Worm (Caenorhabditis elegans): ENCODE data around the gene Y69A2AR.50.

DNA sequence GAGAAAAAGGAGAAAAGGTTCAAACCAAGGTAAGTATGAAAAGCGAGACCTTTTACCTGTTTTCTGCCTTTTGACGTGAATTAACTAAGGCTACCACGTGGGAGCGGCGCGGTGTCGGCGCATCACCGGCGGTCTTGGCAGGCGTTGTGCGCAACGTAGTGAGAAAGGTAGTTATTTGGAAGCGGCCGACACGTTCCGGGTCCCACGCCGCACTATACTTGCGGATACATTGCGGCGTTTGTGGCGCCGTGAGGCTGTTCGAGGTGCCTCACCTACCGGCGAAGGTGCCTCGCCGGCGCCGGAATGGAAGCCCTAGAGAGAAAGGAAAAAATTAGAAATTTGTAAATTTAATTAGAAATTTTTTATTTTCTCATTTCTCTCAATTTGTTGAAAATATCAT is 9.3 kb upstream of the Y69A2AR.50 start:
- TF ChIP-seq lin-13 (GFP tag; optimal IDR thresholded peaks at IDR 0.05) (no peak), blmp-1 (tag; optimal IDR thresholded peaks at IDR 0.05) (no peak), nhr-19 (GFP tag; conservative IDR thresholded peaks at IDR 0.05) (no peak), egl-27 (tag; optimal IDR thresholded peaks at IDR 0.05) (no peak), unc-62 (GFP tag; optimal IDR thresholded peaks at IDR 0.05) (no peak), unc-30 (tag; optimal IDR thresholded peaks at IDR 0.05) (no peak), snpc-4 (tag; optimal IDR thresholded peaks at IDR 0.05) (no peak), ztf-11 (tag; optimal IDR thresholded peaks at IDR 0.05) (no peak), elt-3 (tag; optimal IDR thresholded peaks at IDR 0.05) (no peak), xbp-1 (tag; optimal IDR thresholded peaks at IDR 0.05) (no peak), tbx-2 (tag; optimal IDR thresholded peaks at IDR 0.05) (no peak)
